Worm (Caenorhabditis elegans) whole organism, L1 larva: ENCODE results near the gene K02E2.7.

ENCODE experiments used
- ama-1 ChIP-seq: fragments of 150-350 bp; optimal IDR thresholded peaks from 2 replicates; lab custom pipeline; 2014
- blmp-1 ChIP-seq: fragments of 150-350 bp; optimal IDR thresholded peaks from 2 replicates; lab custom pipeline; 2014; ENCODE audit warnings: missing biosample characterization, missing genetic modification characterization
- ceh-8 ChIP-seq: fragments of 200-800 bp; sonication (Bioruptor generic); optimal IDR thresholded peaks from 2 replicates; lab custom pipeline; 2018; ENCODE audit warnings: mild to moderate bottlenecking, missing genetic modification characterization, moderate library complexity, missing compliant biosample characterization
- dsc-1 ChIP-seq: sonication (generic microtip); optimal IDR thresholded peaks from 2 replicates; lab custom pipeline; 2016; ENCODE audit warnings: mild to moderate bottlenecking, missing genetic modification characterization, missing compliant biosample characterization
- egl-27 ChIP-seq, 2 experiments: fragments of 150-350 bp in 1 of 2; sonication (generic microtip); optimal IDR thresholded peaks; 3 replicates each; lab custom pipeline; 2017 to 2018; ENCODE audit warnings: missing biosample characterization in 2 of 2, missing genetic modification characterization in 2 of 2, missing genetic modification reagents in 2 of 2
- elt-3 ChIP-seq, 6 experiments: fragments of 150-350 bp in 1 of 6; sonication (generic microtip); optimal IDR thresholded peaks; 2 replicates each; lab custom pipeline; 2017 to 2018; ENCODE audit warnings: missing biosample characterization in 6 of 6, missing genetic modification characterization in 6 of 6, inconsistent platforms in 1 of 6
- lin-15B ChIP-seq: fragments of 150-350 bp; sonication (generic microtip); optimal IDR thresholded peaks from 3 replicates; lab custom pipeline; 2014; ENCODE audit warnings: missing biosample characterization, missing genetic modification characterization
- lin-39 ChIP-seq: fragments of 150-350 bp; optimal IDR thresholded peaks from 2 replicates; lab custom pipeline; 2014; ENCODE audit warnings: missing biosample characterization, missing genetic modification reagents, missing genetic modification characterization
- nhr-47 ChIP-seq: sonication (generic microtip); optimal IDR thresholded peaks from 2 replicates; lab custom pipeline; 2016; ENCODE audit warnings: mild to moderate bottlenecking, missing genetic modification characterization, moderate library complexity, missing compliant biosample characterization
- rnt-1 ChIP-seq: sonication (generic microtip); optimal IDR thresholded peaks from 2 replicates; lab custom pipeline; 2016; ENCODE audit warnings: mild to moderate bottlenecking, missing genetic modification characterization, moderate library complexity, missing compliant biosample characterization
- skn-1 ChIP-seq: fragments of 150-350 bp; optimal IDR thresholded peaks from 2 replicates; lab custom pipeline; 2014; ENCODE audit warnings: missing biosample characterization, missing genetic modification characterization
- unc-130 ChIP-seq: fragments of 150-350 bp; optimal IDR thresholded peaks from 2 replicates; lab custom pipeline; 2017; ENCODE audit warnings: missing biosample characterization, missing genetic modification characterization, inconsistent platforms
- unc-62 ChIP-seq: fragments of 150-350 bp; optimal IDR thresholded peaks from 2 replicates; lab custom pipeline; 2014; ENCODE audit warnings: missing biosample characterization, missing genetic modification reagents, missing genetic modification characterization
- unc-86 ChIP-seq: sonication (generic microtip); optimal IDR thresholded peaks from 2 replicates; lab custom pipeline; 2016; ENCODE audit warnings: missing genetic modification characterization, missing compliant biosample characterization

- peak; percentile 27 for TF ChIP-seq blmp-1 (tag; lab: Kevin White, UChicago)
- TF ChIP-seq elt-3 (tag; optimal IDR thresholded peaks at IDR 0.05; lab: Kevin White, UChicago), result peak in 2 of 6 experiments; percentile 7 to 16
- TF ChIP-seq ceh-8 (GFP tag; lab: Kevin White, UChicago), result no peak
- TF ChIP-seq dsc-1 (tag; lab: Kevin White, UChicago), result no peak
- TF ChIP-seq unc-130 (tag; lab: Kevin White, UChicago), result no peak
- TF ChIP-seq rnt-1 (tag; lab: Kevin White, UChicago), result no peak
- TF ChIP-seq lin-15B (tag; lab: Kevin White, UChicago), result no peak
- TF ChIP-seq egl-27 (tag; optimal IDR thresholded peaks at IDR 0.05; lab: Kevin White, UChicago), result no peak
- no peak for TF ChIP-seq lin-39 (tag; lab: Kevin White, UChicago)
- no peak for TF ChIP-seq unc-62 (GFP tag; lab: Kevin White, UChicago)
- no peak for TF ChIP-seq unc-86 (tag; lab: Kevin White, UChicago)
- no peak for TF ChIP-seq skn-1 (tag; lab: Kevin White, UChicago)
- TF ChIP-seq nhr-47 (tag; lab: Kevin White, UChicago), result no peak
- peak; percentile 11 for TF ChIP-seq ama-1
These were observed 26.6 kb upstream of the K02E2.7 start for ce11 chrV:20413426-20413825.
